Fruit fly (Drosophila melanogaster): ENCODE results near the gene grp.

The grp gene

dm6 chr2L:16676651-16677359 is 3.0 kb upstream of the grp start, which contains the start of the genes Trpgamma and her (continued):
- TF ChIP-seq CG4328 (GFP tag; optimal IDR thresholded peaks at IDR 0.05) (no peak), Dll (GFP tag; IDR thresholded peaks at IDR 0.05; ENCODE audit: partially characterized antibody) (peak; percentile 95), CG32767 (GFP tag; IDR thresholded peaks at IDR 0.05) (no peak), pum (GFP tag; optimal IDR thresholded peaks at IDR 0.05) (no peak), Hr39 (optimal IDR thresholded peaks at IDR 0.05) (no peak), CG7786 (GFP tag; optimal IDR thresholded peaks at IDR 0.05) (no peak), toy (GFP tag; IDR thresholded peaks at IDR 0.05) (no peak), CG13894 (tag; optimal IDR thresholded peaks at IDR 0.05) (no peak), hkb (optimal IDR thresholded peaks at IDR 0.05) (no peak), hkb (GFP tag; IDR thresholded peaks at IDR 0.05) (no peak), CG3407 (GFP tag; optimal IDR thresholded peaks at IDR 0.05) (no peak), CG9437 (GFP tag; optimal IDR thresholded peaks at IDR 0.05) (no peak), vfl (GFP tag; optimal IDR thresholded peaks at IDR 0.05) (no peak), Xbp1 (GFP tag; optimal IDR thresholded peaks at IDR 0.05) (no peak), aop (GFP tag; IDR thresholded peaks at IDR 0.05) (no peak), Dp (GFP tag; optimal IDR thresholded peaks at IDR 0.05) (peak; percentile 94), CG5180 (GFP tag; optimal IDR thresholded peaks at IDR 0.05) (no peak), CG11696 (GFP tag; IDR thresholded peaks at IDR 0.05) (no peak), CG4360 (GFP tag; IDR thresholded peaks at IDR 0.05) (no peak), CG8290 (GFP tag; optimal IDR thresholded peaks at IDR 0.05) (peak; percentile 22), CG8290 (tag; optimal IDR thresholded peaks at IDR 0.05) (peak in 1 of 2 experiments; percentile 65), CG17612 (GFP tag; IDR thresholded peaks at IDR 0.05) (no peak), Dref (GFP tag; IDR thresholded peaks at IDR 0.05) (peak; percentile 85), Dbx (GFP tag; IDR thresholded peaks at IDR 0.05) (no peak), CG14667 (GFP tag; IDR thresholded peaks at IDR 0.05) (no peak), CG8765 (GFP tag; IDR thresholded peaks at IDR 0.05) (no peak), CG4404 (GFP tag; IDR thresholded peaks at IDR 0.05) (no peak), Nf-YB (GFP tag; optimal IDR thresholded peaks at IDR 0.05) (no peak), CG14710 (tag; optimal IDR thresholded peaks at IDR 0.05) (peak; percentile 73), ftz-f1 (GFP tag; optimal IDR thresholded peaks at IDR 0.05) (no peak), CG4707 (GFP tag; optimal IDR thresholded peaks at IDR 0.05) (no peak), CG2875 (GFP tag; optimal IDR thresholded peaks at IDR 0.05) (no peak), tgo (GFP tag; IDR thresholded peaks at IDR 0.05) (no peak), unc-4 (GFP tag; IDR thresholded peaks at IDR 0.05; ENCODE audit: partially characterized antibody) (peak; percentile 93), trem (tag; optimal IDR thresholded peaks at IDR 0.05) (peak; percentile 52), CG9215 (GFP tag; IDR thresholded peaks at IDR 0.05) (no peak), CG3726 (GFP tag; IDR thresholded peaks at IDR 0.05) (0 out of 3 replicates have a peak, but pooled peaks have one; percentile 28), CG11247 (GFP tag; IDR thresholded peaks at IDR 0.05) (no peak), Dfd (GFP tag; optimal IDR thresholded peaks at IDR 0.05) (no peak), Taf1 (GFP tag; IDR thresholded peaks at IDR 0.05) (no peak), CG18262 (tag; optimal IDR thresholded peaks at IDR 0.05) (no peak), CG15269 (tag; optimal IDR thresholded peaks at IDR 0.05) (no peak), jigr1 (GFP tag; IDR thresholded peaks at IDR 0.05) (no peak), CG16813 (GFP tag; IDR thresholded peaks at IDR 0.05; ENCODE audit: partially characterized antibody) (peak; percentile 87), Hmx (GFP tag; optimal IDR thresholded peaks at IDR 0.05) (no peak), sc (optimal IDR thresholded peaks at IDR 0.05) (no peak), sc (GFP tag; optimal IDR thresholded peaks at IDR 0.05) (no peak), az2 (GFP tag; optimal IDR thresholded peaks at IDR 0.05) (no peak), Doc3 (GFP tag; IDR thresholded peaks at IDR 0.05; ENCODE audit: partially characterized antibody) (peak; percentile 87), knrl (GFP tag; IDR thresholded peaks at IDR 0.05; ENCODE audit: partially characterized antibody) (peak; percentile 90), D19A (tag; optimal IDR thresholded peaks at IDR 0.05) (no peak), corto (GFP tag; optimal IDR thresholded peaks at IDR 0.05) (no peak)
